Fruit fly (Drosophila melanogaster): ENCODE results near the gene CG14005.

dm6 chr2L:5798629-5799028 is 3.1 kb downstream of the CG14005 start:
- TF ChIP-seq insv (optimal IDR thresholded peaks at IDR 0.05) (no peak), h (optimal IDR thresholded peaks at IDR 0.05) (no peak), Myc (optimal IDR thresholded peaks at IDR 0.05) (no peak), psq (optimal IDR thresholded peaks at IDR 0.05) (no peak), Sin3A (optimal IDR thresholded peaks at IDR 0.05) (no peak), ttk (optimal IDR thresholded peaks at IDR 0.05) (no peak)

Data from Kc167 (cell line).